Fruit fly (Drosophila melanogaster): ENCODE data around the gene AhcyL2.

The AhcyL2 gene

dm6 chr3R:16948667-16949066, 33.3 kb downstream of the AhcyL2 start (continued):
- TF ChIP-seq CG8478 (optimal IDR thresholded peaks at IDR 0.05), result peak; percentile 95
- 0 out of 3 replicates have a peak, but pooled peaks have one; percentile 51 for TF ChIP-seq CG34422 (GFP tag; IDR thresholded peaks at IDR 0.05)
- no peak for TF ChIP-seq dimm (GFP tag; IDR thresholded peaks at IDR 0.05)
- no peak for TF ChIP-seq CG12659 (GFP tag; optimal IDR thresholded peaks at IDR 0.05)
- TF ChIP-seq Ravus (GFP tag; IDR thresholded peaks at IDR 0.05), result no peak
- no peak for TF ChIP-seq br (optimal IDR thresholded peaks at IDR 0.05)
- TF ChIP-seq Hr51 (GFP tag; optimal IDR thresholded peaks at IDR 0.05), result no peak
- no peak for TF ChIP-seq dmrt11E (tag; optimal IDR thresholded peaks at IDR 0.05)
- no peak for TF ChIP-seq CG14050 (GFP tag; IDR thresholded peaks at IDR 0.05)
- TF ChIP-seq Meics (GFP tag; optimal IDR thresholded peaks at IDR 0.05), result no peak
- 0 out of 2 replicates have a peak, but pooled peaks have one; percentile 16 for TF ChIP-seq CG1024 (GFP tag; IDR thresholded peaks at IDR 0.05)
- TF ChIP-seq CG1832 (GFP tag; optimal IDR thresholded peaks at IDR 0.05), result peak; percentile 99
- no peak for TF ChIP-seq maf-S (GFP tag; optimal IDR thresholded peaks at IDR 0.05)
- TF ChIP-seq peb (GFP tag; IDR thresholded peaks at IDR 0.05), result no peak

dm6 chr3R:16944267-16944666, 37.7 kb downstream of the AhcyL2 start:
- TF ChIP-seq Abd-B (GFP tag; optimal IDR thresholded peaks at IDR 0.05) (peak; percentile 85), crol (GFP tag; IDR thresholded peaks at IDR 0.05) (peak; percentile 89), CG6175 (GFP tag; IDR thresholded peaks at IDR 0.05) (no peak), zfh2 (GFP tag; optimal IDR thresholded peaks at IDR 0.05) (no peak), CG4404 (GFP tag; IDR thresholded peaks at IDR 0.05) (no peak), CG2875 (GFP tag; optimal IDR thresholded peaks at IDR 0.05) (no peak), br (optimal IDR thresholded peaks at IDR 0.05) (no peak), NK7.1 (GFP tag; optimal IDR thresholded peaks at IDR 0.05) (no peak), CG11398 (GFP tag; optimal IDR thresholded peaks at IDR 0.05) (no peak), CG10543 (GFP tag; optimal IDR thresholded peaks at IDR 0.05) (peak; percentile 7), CG15696 (tag; optimal IDR thresholded peaks at IDR 0.05) (no peak), CG32772 (GFP tag; IDR thresholded peaks at IDR 0.05) (peak; percentile 75), Ets65A (GFP tag) (no peak), CG43689 (GFP tag; IDR thresholded peaks at IDR 0.05) (no peak), vvl (GFP tag; IDR thresholded peaks at IDR 0.05) (no peak), otp (GFP tag; IDR thresholded peaks at IDR 0.05) (0 out of 3 replicates have a peak, but pooled peaks have one; percentile 18), CG8089 (GFP tag; optimal IDR thresholded peaks at IDR 0.05) (no peak), CG17361 (GFP tag; IDR thresholded peaks at IDR 0.05) (no peak), CG16863 (GFP tag; optimal IDR thresholded peaks at IDR 0.05) (no peak), bcd (GFP tag; optimal IDR thresholded peaks at IDR 0.05) (no peak), sqz (GFP tag; optimal IDR thresholded peaks at IDR 0.05) (peak; percentile 61), gt (GFP tag; IDR thresholded peaks at IDR 0.05) (no peak), Deaf1 (tag; optimal IDR thresholded peaks at IDR 0.05) (peak; percentile 88), Ssrp (tag; optimal IDR thresholded peaks at IDR 0.05) (no peak), psq (GFP tag; optimal IDR thresholded peaks at IDR 0.05) (no peak), CG7928 (GFP tag; optimal IDR thresholded peaks at IDR 0.05) (no peak), CG33557 (GFP tag; optimal IDR thresholded peaks at IDR 0.05) (no peak)

- TF ChIP-seq CG10979 (tag; optimal IDR thresholded peaks at IDR 0.05) (peak; percentile 41), ara (GFP tag; IDR thresholded peaks at IDR 0.05) (peak; percentile 45; the same call in 1 of the 2 replicates), Vsx1 (GFP tag; optimal IDR thresholded peaks at IDR 0.05) (no peak), CG14710 (tag; optimal IDR thresholded peaks at IDR 0.05) (no peak), Sox100B (GFP tag; optimal IDR thresholded peaks at IDR 0.05) (no peak), nerfin-2 (GFP tag; IDR thresholded peaks at IDR 0.05; ENCODE audit: partially characterized antibody) (no peak), CG10267 (tag; optimal IDR thresholded peaks at IDR 0.05) (peak; percentile 17), CG42726 (GFP tag; IDR thresholded peaks at IDR 0.05; ENCODE audit: partially characterized antibody) (no peak), Nf-YA (GFP tag; IDR thresholded peaks at IDR 0.05) (no peak), ATbp (GFP tag; optimal IDR thresholded peaks at IDR 0.05) (no peak), Abd-B (GFP tag; optimal IDR thresholded peaks at IDR 0.05) (peak; percentile 39), Poxn (GFP tag; IDR thresholded peaks at IDR 0.05) (no peak), fu2 (GFP tag; optimal IDR thresholded peaks at IDR 0.05) (no peak), unpg (GFP tag; optimal IDR thresholded peaks at IDR 0.05) (no peak)
Observed at dm6 chr3R:16941285-16941684, 40.7 kb downstream of the AhcyL2 start.

All from whole organism, embryonic.